Worm (Caenorhabditis elegans) whole organism, young adult: Measurements from ENCODE around the gene C55C3.1.

Experiments used
- T07F8.4 ChIP-seq: sonication (generic microtip); optimal IDR thresholded peaks from 2 replicates; lab custom pipeline; 2016; ENCODE audit warnings: mild to moderate bottlenecking, missing genetic modification characterization, moderate library complexity, missing compliant biosample characterization
- ama-1 ChIP-seq, 3 experiments: fragments of 150-350 bp in 1 of 3; sonication (generic microtip) in 2 of 3; optimal IDR thresholded peaks; 2 replicates each; lab custom pipeline; 2014 to 2018; ENCODE audit warnings: missing biosample characterization in 2 of 3, missing genetic modification characterization in 2 of 3, missing genetic modification reagents in 2 of 3
- madf-6 ChIP-seq: fragments of 200-800 bp; sonication (Bioruptor generic); IDR thresholded peaks from 2 replicates; pipeline ENCODE4 v1.3.6; 2022; ENCODE audit warnings: missing genetic modification reagents, missing genetic modification characterization, missing compliant biosample characterization
- madf-8 ChIP-seq: fragments of 200-800 bp; sonication (Bioruptor generic); conservative IDR thresholded peaks from 2 replicates; pipeline ENCODE4 v1.3.6; 2022; ENCODE audit warnings: missing genetic modification reagents, missing genetic modification characterization, missing compliant biosample characterization
- mes-4 ChIP-seq: sonication (generic microtip); optimal IDR thresholded peaks from 2 replicates; lab custom pipeline; 2016; ENCODE audit warnings: missing genotype, missing genetic modification characterization, missing compliant biosample characterization
- pha-4 ChIP-seq: fragments of 150-350 bp; sonication (generic microtip); optimal IDR thresholded peaks from 2 replicates; lab custom pipeline; 2014; ENCODE audit warnings: missing biosample characterization, missing genetic modification reagents, missing genetic modification characterization
- sdz-38 ChIP-seq: sonication (generic microtip); optimal IDR thresholded peaks from 2 replicates; lab custom pipeline; 2016; ENCODE audit warnings: missing genotype, missing genetic modification characterization, missing compliant biosample characterization
- snpc-4 ChIP-seq, 5 experiments: fragments of 150-350 bp in 1 of 5; sonication (generic microtip) in 4 of 5; optimal IDR thresholded peaks; 2 replicates each; lab custom pipeline; 2014 to 2018; ENCODE audit warnings: missing genetic modification characterization in 5 of 5, missing biosample characterization in 3 of 5, antibody characterized with exemption in 2 of 5, mild to moderate bottlenecking in 2 of 5, missing compliant biosample characterization in 2 of 5, missing genotype in 2 of 5, moderate library complexity in 2 of 5, missing genetic modification reagents in 1 of 5
- unc-130 ChIP-seq: sonication (generic microtip); optimal IDR thresholded peaks from 2 replicates; lab custom pipeline; 2016; ENCODE audit warnings: missing genetic modification reagents, missing genetic modification characterization, missing compliant biosample characterization
- unc-62 ChIP-seq: fragments of 150-350 bp; optimal IDR thresholded peaks from 2 replicates; lab custom pipeline; 2014; ENCODE audit warnings: missing biosample characterization, missing genetic modification reagents, missing genetic modification characterization

DNA sequence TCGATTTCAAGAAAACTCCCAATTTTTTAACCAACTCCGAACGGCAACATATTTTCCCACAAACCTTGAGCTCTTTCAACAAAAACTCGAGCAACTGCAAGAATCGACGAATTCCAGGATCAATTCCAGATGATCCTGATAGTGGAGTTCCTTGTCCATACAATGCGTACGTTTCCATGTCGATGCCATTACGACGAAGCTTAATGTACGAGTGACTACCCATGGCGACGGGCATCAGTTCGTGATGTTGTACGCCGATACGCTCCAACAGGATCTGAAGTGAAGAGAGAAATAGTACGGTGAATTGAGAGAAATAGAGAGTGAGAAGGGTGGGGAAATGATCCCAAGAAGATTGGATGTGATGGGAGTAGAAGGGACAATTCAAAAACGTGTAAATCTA is 46.8 kb upstream of the C55C3.1 start:
- no peak for TF ChIP-seq mes-4 (tag; lab: Kevin White, UChicago)
- no peak for TF ChIP-seq pha-4 (tag; lab: Kevin White, UChicago)
- no peak for TF ChIP-seq ama-1 (optimal IDR thresholded peaks at IDR 0.05; lab: Kevin White, UChicago)
- no peak for TF ChIP-seq ama-1 (GFP tag; optimal IDR thresholded peaks at IDR 0.05; lab: Kevin White, UChicago)
- no peak for TF ChIP-seq sdz-38 (tag; lab: Kevin White, UChicago)
- no peak for TF ChIP-seq snpc-4 (GFP tag; optimal IDR thresholded peaks at IDR 0.05; lab: Kevin White, UChicago)
- no peak for TF ChIP-seq snpc-4 (tag; optimal IDR thresholded peaks at IDR 0.05; lab: Kevin White, UChicago)
- TF ChIP-seq unc-62 (GFP tag; lab: Kevin White, UChicago) = no peak
- TF ChIP-seq T07F8.4 (tag; lab: Kevin White, UChicago) = no peak
- no peak for TF ChIP-seq madf-8 (GFP tag; lab: Robert Waterston, UW)
- no peak for TF ChIP-seq unc-130
- no peak for TF ChIP-seq madf-6 (GFP tag; lab: Robert Waterston, UW)
